Worm (Caenorhabditis elegans) whole organism, late embryonic: ENCODE measurements around the gene F58G6.3.

Source experiments
- T23F11.4 ChIP-seq: fragments of 200-800 bp; sonication (Bioruptor generic); optimal IDR thresholded peaks from 2 replicates; lab custom pipeline; 2018; ENCODE audit warnings: mild to moderate bottlenecking, missing genetic modification characterization, missing compliant biosample characterization
- ama-1 ChIP-seq: fragments of 150-350 bp; optimal IDR thresholded peaks from 2 replicates; lab custom pipeline; 2014
- hlh-30 ChIP-seq: sonication (generic microtip); optimal IDR thresholded peaks from 2 replicates; lab custom pipeline; 2017; ENCODE audit warnings: antibody characterized with exemption, missing genetic modification characterization, missing compliant biosample characterization; ENCODE audit not compliant: insufficient read depth
- hlh-6 ChIP-seq: sonication (generic microtip); optimal IDR thresholded peaks from 2 replicates; lab custom pipeline; 2016; ENCODE audit warnings: missing genotype, missing genetic modification characterization, missing compliant biosample characterization
- lim-6 ChIP-seq: sonication (generic microtip); optimal IDR thresholded peaks from 2 replicates; lab custom pipeline; 2016; ENCODE audit warnings: missing genetic modification characterization, missing compliant biosample characterization
- madf-2 ChIP-seq: sonication (generic microtip); optimal IDR thresholded peaks from 2 replicates; lab custom pipeline; 2017; ENCODE audit warnings: missing genetic modification characterization, missing compliant biosample characterization
- npax-4 ChIP-seq: sonication (generic microtip); optimal IDR thresholded peaks from 2 replicates; lab custom pipeline; 2016; ENCODE audit warnings: missing genetic modification characterization, missing compliant biosample characterization
- pag-3 ChIP-seq: sonication (generic microtip); optimal IDR thresholded peaks from 2 replicates; lab custom pipeline; 2016; ENCODE audit warnings: missing compliant biosample characterization, missing genetic modification characterization, borderline replicate concordance
- pha-4 ChIP-seq: fragments of 150-350 bp; optimal IDR thresholded peaks from 2 replicates; lab custom pipeline; 2018; ENCODE audit warnings: missing biosample characterization, missing genetic modification reagents, missing genetic modification characterization
- rnt-1 ChIP-seq: sonication (generic microtip); optimal IDR thresholded peaks from 2 replicates; lab custom pipeline; 2016; ENCODE audit warnings: missing genetic modification characterization, missing compliant biosample characterization
- syd-9 ChIP-seq: sonication (generic microtip); optimal IDR thresholded peaks from 2 replicates; lab custom pipeline; 2016; ENCODE audit warnings: mild to moderate bottlenecking, missing genetic modification characterization, moderate library complexity, missing compliant biosample characterization
- unc-42 ChIP-seq: sonication (generic microtip); optimal IDR thresholded peaks from 2 replicates; lab custom pipeline; 2016; ENCODE audit warnings: missing genotype, missing genetic modification characterization, missing compliant biosample characterization

ce11 chrIV:9651234-9651633 is 2.1 kb upstream of the F58G6.3 start, which contains the start of gene chca-1:
- TF ChIP-seq lim-6 (tag; lab: Kevin White, UChicago) (no peak), syd-9 (no peak), hlh-6 (tag; lab: Kevin White, UChicago) (no peak), ama-1 (lab: Kevin White, UChicago) (no peak), unc-42 (tag; lab: Kevin White, UChicago) (no peak), madf-2 (tag; lab: Kevin White, UChicago) (no peak), pag-3 (tag; lab: Kevin White, UChicago) (no peak), T23F11.4 (GFP tag; lab: Kevin White, UChicago) (no peak), hlh-30 (tag; lab: Kevin White, UChicago) (no peak), pha-4 (no peak), rnt-1 (tag; lab: Kevin White, UChicago) (no peak), npax-4 (tag; lab: Kevin White, UChicago) (no peak)
